Worm (Caenorhabditis elegans): ENCODE measurements around the gene T01B10.5.

T01B10.5 gene

DNA sequence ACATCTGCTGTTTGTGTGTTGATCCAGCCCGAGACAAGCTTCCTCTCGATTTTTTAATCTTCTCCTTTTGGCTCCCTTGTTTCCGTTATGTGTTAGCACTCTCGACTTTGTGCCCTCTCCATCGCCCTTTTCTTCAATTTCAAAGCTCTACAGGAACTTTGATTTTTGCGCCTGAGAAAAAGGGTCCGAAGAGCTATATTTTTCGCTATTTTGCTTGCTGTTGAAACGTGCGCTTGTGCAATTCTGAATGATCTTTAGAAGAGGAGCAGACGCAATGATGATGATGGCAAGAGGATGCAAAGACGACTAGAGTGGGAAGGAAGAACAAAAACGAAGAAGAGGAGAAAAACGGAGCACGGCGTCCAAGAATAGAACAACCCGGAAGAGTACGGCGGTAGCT is 13.4 kb upstream of the T01B10.5 start (continued):
- peak; percentile 33 for TF ChIP-seq snu-23 (GFP tag; optimal IDR thresholded peaks at IDR 0.05)
- TF ChIP-seq zip-4 (GFP tag; optimal IDR thresholded peaks at IDR 0.05): no peak
- TF ChIP-seq pqm-1 (tag; optimal IDR thresholded peaks at IDR 0.05): no peak
- TF ChIP-seq C16A3.4 (tag; optimal IDR thresholded peaks at IDR 0.05): no peak
- TF ChIP-seq vab-15 (tag; optimal IDR thresholded peaks at IDR 0.05): no peak
- no peak for TF ChIP-seq sup-37 (GFP tag; optimal IDR thresholded peaks at IDR 0.05)

DNA sequence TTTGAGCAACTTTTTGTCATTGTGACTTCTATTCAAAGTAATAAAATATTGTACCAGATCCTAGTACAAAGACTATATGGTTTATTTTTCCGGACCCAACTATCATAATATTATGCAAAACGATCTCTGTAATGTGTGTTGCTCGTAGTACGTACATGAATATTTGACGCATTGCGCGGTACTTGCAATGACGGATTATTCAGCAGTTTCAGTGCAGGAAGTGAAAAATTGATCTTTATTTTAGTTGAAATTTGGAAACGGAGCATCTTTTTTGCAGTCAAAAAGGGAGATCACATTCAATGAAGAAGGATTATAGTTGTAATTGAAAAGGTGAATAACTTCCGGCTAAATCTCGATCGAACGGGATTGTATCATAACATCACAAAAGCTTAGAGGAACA is 11.2 kb upstream of the T01B10.5 start:
- TF ChIP-seq nhr-76 (tag; optimal IDR thresholded peaks at IDR 0.05) (no peak), fos-1 (tag; optimal IDR thresholded peaks at IDR 0.05) (no peak), nhr-28 (tag; optimal IDR thresholded peaks at IDR 0.05) (no peak), lir-3 (tag; optimal IDR thresholded peaks at IDR 0.05; ENCODE audit: poor library complexity) (no peak), C16A3.4 (tag; optimal IDR thresholded peaks at IDR 0.05) (no peak), snpc-4 (tag; optimal IDR thresholded peaks at IDR 0.05) (no peak), ceh-82 (tag; optimal IDR thresholded peaks at IDR 0.05) (no peak), unc-98 (GFP tag; IDR thresholded peaks at IDR 0.05) (no peak)

DNA sequence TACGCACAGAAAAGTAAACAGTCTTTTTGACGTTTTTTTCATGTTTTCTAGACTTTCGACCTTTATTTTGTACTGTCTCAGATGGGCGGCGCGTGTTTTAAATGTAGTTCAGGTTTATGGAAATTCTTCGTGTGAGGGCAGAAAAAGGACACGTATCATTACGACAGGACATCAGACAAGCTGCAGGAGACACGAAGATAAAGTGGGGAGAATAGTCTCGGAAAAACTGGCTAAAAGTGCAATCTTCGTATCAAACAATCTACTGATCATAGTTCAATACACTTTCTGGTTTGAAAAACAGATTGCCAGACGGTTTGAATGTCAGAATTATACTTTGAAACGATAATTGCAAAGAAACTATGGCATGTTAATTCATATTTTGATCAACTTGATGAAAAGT is 9.7 kb upstream of the T01B10.5 start:
- TF ChIP-seq alr-1 (tag; optimal IDR thresholded peaks at IDR 0.05; ENCODE audit: borderline replicate concordance): no peak
- TF ChIP-seq pax-3 (tag; optimal IDR thresholded peaks at IDR 0.05): no peak
- TF ChIP-seq ceh-90 (tag; optimal IDR thresholded peaks at IDR 0.05): no peak
- TF ChIP-seq lin-39 (tag; optimal IDR thresholded peaks at IDR 0.05): no peak
- no peak for TF ChIP-seq fkh-10 (GFP tag; optimal IDR thresholded peaks at IDR 0.05)
- TF ChIP-seq xbp-1 (tag; optimal IDR thresholded peaks at IDR 0.05): no peak
- TF ChIP-seq nhr-11 (tag; optimal IDR thresholded peaks at IDR 0.05): no peak
- TF ChIP-seq skn-1 (tag; optimal IDR thresholded peaks at IDR 0.05): no peak
- TF ChIP-seq ceh-8 (GFP tag; optimal IDR thresholded peaks at IDR 0.05): no peak
- TF ChIP-seq zag-1 (tag; optimal IDR thresholded peaks at IDR 0.05): no peak
- TF ChIP-seq ceh-82 (tag; optimal IDR thresholded peaks at IDR 0.05): no peak
- no peak for TF ChIP-seq lin-35 (GFP tag; optimal IDR thresholded peaks at IDR 0.05)
- TF ChIP-seq dpl-1 (GFP tag; optimal IDR thresholded peaks at IDR 0.05): no peak
- no peak for TF ChIP-seq fos-1 (tag; optimal IDR thresholded peaks at IDR 0.05)
- TF ChIP-seq nhr-237 (tag; optimal IDR thresholded peaks at IDR 0.05): no peak
- no peak for TF ChIP-seq mef-2 (tag; optimal IDR thresholded peaks at IDR 0.05)
- TF ChIP-seq C04F5.9 (tag; optimal IDR thresholded peaks at IDR 0.05): no peak
- no peak for TF ChIP-seq unc-98 (GFP tag; IDR thresholded peaks at IDR 0.05)

DNA sequence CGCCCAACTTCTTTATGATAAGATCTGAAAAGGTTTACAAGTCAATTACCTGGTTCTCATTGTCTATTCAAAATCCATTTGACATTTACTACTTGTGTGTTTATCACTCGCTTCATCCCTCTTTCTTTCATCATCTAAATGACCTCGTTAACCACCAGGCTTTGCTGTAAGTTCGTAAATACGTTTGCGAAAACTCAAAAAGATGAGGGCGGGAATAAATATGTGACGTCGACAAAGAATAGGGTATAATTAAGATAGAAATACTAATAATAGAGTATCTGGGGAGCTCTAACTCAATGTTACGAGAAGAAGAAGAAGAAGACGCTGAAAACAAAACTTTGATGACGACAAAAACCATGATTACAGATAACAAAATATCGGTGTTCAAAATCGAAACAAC is 5.7 kb upstream of the T01B10.5 start:
- TF ChIP-seq ama-1 (optimal IDR thresholded peaks at IDR 0.05): no peak
- no peak for TF ChIP-seq efl-1 (optimal IDR thresholded peaks at IDR 0.05)
- TF ChIP-seq efl-1 (GFP tag; optimal IDR thresholded peaks at IDR 0.05 in 1 of 2): peak in 1 of 2 experiments; percentile 40
- peak; percentile 51 for TF ChIP-seq nhr-85 (tag)

DNA sequence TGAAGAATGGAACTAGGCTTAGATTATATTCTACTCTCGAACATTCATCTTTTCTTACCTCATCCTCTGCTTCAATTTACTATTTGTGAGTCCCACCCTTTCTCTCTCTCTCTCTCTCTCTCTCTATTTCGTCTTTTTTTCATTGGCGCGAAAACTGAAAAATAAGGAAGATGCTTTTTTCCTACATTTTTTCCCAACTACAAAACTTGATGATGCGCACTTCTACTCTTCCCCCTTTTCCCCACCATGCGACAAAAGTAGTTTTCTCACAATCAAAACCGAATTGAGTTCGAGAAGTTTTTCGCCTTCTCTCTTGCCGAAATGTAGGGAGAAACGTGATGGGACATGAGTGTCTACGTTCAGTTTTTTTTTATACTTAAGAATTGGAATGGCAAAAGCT is 5.2 kb upstream of the T01B10.5 start:
- TF ChIP-seq C16A3.4 (tag; optimal IDR thresholded peaks at IDR 0.05) (no peak), lin-14 (GFP tag; optimal IDR thresholded peaks at IDR 0.05) (peak; percentile 51), egl-13 (tag; optimal IDR thresholded peaks at IDR 0.05) (no peak), fkh-10 (GFP tag; optimal IDR thresholded peaks at IDR 0.05) (peak; percentile 45)

DNA sequence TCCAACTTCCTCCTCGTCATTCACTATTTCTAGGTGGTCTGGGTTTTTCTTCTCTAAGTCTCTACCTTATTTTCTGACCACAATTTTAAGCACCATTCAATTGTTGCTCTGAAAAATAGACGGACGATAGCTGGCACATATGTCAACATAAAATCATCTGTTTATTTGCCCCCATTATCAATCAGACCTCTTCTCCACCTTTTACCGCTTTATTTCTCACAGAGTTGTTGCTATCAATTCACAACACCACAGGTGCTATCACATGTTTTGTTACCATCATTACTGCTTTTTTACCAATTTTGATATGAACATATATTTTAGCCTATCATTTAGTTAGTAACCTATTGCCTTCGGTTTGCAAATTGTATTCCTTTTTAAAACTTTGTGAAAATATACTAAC is 2.4 kb upstream of the T01B10.5 start:
- TF ChIP-seq nhr-71 (tag; optimal IDR thresholded peaks at IDR 0.05): peak; percentile 6
- TF ChIP-seq unc-62 (GFP tag; optimal IDR thresholded peaks at IDR 0.05): no peak
- no peak for TF ChIP-seq unc-86 (tag; optimal IDR thresholded peaks at IDR 0.05)
- no peak for TF ChIP-seq ztf-4 (tag; optimal IDR thresholded peaks at IDR 0.05)
- TF ChIP-seq sup-37 (GFP tag; optimal IDR thresholded peaks at IDR 0.05): no peak
- no peak for TF ChIP-seq rnt-1 (tag; optimal IDR thresholded peaks at IDR 0.05)
- TF ChIP-seq elt-2 (tag; optimal IDR thresholded peaks at IDR 0.05): peak; percentile 82
- TF ChIP-seq pqm-1 (tag; optimal IDR thresholded peaks at IDR 0.05): peak; percentile 5
- TF ChIP-seq tbx-2 (tag; optimal IDR thresholded peaks at IDR 0.05): no peak
- TF ChIP-seq ceh-8 (GFP tag; optimal IDR thresholded peaks at IDR 0.05): no peak

Data from whole organism, L1 larva.